Fruit fly (Drosophila melanogaster): ENCODE results near the gene mtSSB.
"Not testable (repeated sequence)": the region's sequence is repeated elsewhere in the genome, so short reads cannot be mapped to it uniquely, and the experiment has no call there.

The mtSSB gene

DNA sequence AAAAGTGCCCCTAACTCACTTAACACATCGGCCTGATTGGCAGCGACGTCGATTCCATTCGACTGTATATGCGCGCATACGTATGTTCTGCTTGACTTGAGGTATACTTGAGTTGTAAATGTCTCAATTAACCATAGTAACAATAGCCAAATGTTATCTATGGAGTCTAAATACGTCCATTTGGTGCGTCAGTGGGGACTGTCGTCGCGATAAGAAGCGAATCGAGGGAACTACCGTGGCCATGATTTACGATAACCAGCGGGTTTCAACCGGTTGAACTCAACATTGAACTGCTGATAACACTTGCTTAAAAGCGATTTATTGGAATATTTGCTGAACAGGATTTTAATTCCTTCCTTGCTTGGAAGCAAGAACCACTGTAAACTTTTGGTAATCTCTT, 14.3 kb downstream of the mtSSB start (continued):
- no peak for TF ChIP-seq CG15073 (GFP tag; optimal IDR thresholded peaks at IDR 0.05)
- no peak for TF ChIP-seq CG6791 (GFP tag; IDR thresholded peaks at IDR 0.05; ENCODE audit: partially characterized antibody)
- TF ChIP-seq CG30020 (tag; optimal IDR thresholded peaks at IDR 0.05), result no peak
- TF ChIP-seq Elba2 (GFP tag; optimal IDR thresholded peaks at IDR 0.05), result no peak
- TF ChIP-seq Antp (GFP tag; optimal IDR thresholded peaks at IDR 0.05), result no peak
- TF ChIP-seq zfh2 (GFP tag; optimal IDR thresholded peaks at IDR 0.05), result no peak
- no peak for TF ChIP-seq CG1602 (GFP tag; optimal IDR thresholded peaks at IDR 0.05)
- no peak for TF ChIP-seq gcm2 (GFP tag; optimal IDR thresholded peaks at IDR 0.05)
- no peak for TF ChIP-seq Side (GFP tag; optimal IDR thresholded peaks at IDR 0.05)
- no peak for TF ChIP-seq zfh1 (GFP tag; IDR thresholded peaks at IDR 0.05)
- no peak for TF ChIP-seq CG2202 (tag; optimal IDR thresholded peaks at IDR 0.05)
- no peak for TF ChIP-seq lbe (GFP tag; optimal IDR thresholded peaks at IDR 0.05)
- TF ChIP-seq bowl (GFP tag; IDR thresholded peaks at IDR 0.05), result no peak
- no peak for TF ChIP-seq Ravus (GFP tag; IDR thresholded peaks at IDR 0.05)
- TF ChIP-seq CG4820 (GFP tag; optimal IDR thresholded peaks at IDR 0.05), result no peak
- no peak for TF ChIP-seq chinmo (GFP tag; IDR thresholded peaks at IDR 0.05; ENCODE audit: partially characterized antibody)

DNA sequence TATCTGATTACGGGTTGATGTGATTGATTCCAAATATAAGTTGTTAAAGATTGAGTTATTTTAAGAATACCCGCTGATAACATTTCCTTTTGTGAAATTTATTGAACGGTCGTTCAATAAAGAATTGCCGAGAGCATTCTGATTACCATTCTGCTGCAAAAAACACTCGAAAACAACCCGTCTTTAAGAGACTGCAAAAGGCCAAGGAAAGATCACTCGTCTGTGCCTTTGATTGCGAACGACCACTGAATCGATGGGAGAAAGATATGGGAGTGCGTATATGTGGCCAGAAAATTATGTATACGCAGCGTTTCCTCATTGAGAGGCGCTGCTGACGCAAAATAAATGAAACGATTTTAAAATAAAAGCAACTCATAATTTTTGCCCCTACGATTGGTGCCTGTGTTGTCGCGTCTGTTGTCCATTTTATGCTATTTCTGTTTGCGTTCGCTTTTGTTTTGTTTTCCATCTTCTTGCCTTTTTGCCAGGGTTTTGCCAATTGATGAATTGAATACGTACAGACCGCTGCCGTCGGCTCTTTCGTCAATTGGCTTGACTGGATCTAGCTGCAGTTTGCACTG, 14.8 kb downstream of the mtSSB start:
- TF ChIP-seq knrl (GFP tag; IDR thresholded peaks at IDR 0.05; ENCODE audit: partially characterized antibody) (no peak), grau (tag; optimal IDR thresholded peaks at IDR 0.05) (no peak), fu2 (GFP tag; optimal IDR thresholded peaks at IDR 0.05) (no peak), Drgx (GFP tag; IDR thresholded peaks at IDR 0.05) (0 out of 2 replicates have a peak, but pooled peaks have one; percentile 12), CG18476 (GFP tag; optimal IDR thresholded peaks at IDR 0.05) (no peak), CG7928 (GFP tag; optimal IDR thresholded peaks at IDR 0.05) (no peak), chinmo (GFP tag; IDR thresholded peaks at IDR 0.05; ENCODE audit: partially characterized antibody) (0 out of 4 replicates have a peak, but pooled peaks have one; percentile 58), CG2889 (GFP tag; IDR thresholded peaks at IDR 0.05) (no peak), slbo (GFP tag; IDR thresholded peaks at IDR 0.05) (0 out of 2 replicates have a peak, but pooled peaks have one; percentile 18), Camta (GFP tag; optimal IDR thresholded peaks at IDR 0.05) (no peak), ro (GFP tag; IDR thresholded peaks at IDR 0.05) (no peak), prd (optimal IDR thresholded peaks at IDR 0.05) (no peak), prd (GFP tag; IDR thresholded peaks at IDR 0.05) (no peak), Med (GFP tag) (peak; percentile 30), CG2129 (GFP tag; IDR thresholded peaks at IDR 0.05; ENCODE audit: partially characterized antibody) (no peak), grn (GFP tag; optimal IDR thresholded peaks at IDR 0.05) (peak; percentile 30), Chrac-16 (GFP tag; optimal IDR thresholded peaks at IDR 0.05) (no peak), sug (tag; optimal IDR thresholded peaks at IDR 0.05) (no peak)

DNA sequence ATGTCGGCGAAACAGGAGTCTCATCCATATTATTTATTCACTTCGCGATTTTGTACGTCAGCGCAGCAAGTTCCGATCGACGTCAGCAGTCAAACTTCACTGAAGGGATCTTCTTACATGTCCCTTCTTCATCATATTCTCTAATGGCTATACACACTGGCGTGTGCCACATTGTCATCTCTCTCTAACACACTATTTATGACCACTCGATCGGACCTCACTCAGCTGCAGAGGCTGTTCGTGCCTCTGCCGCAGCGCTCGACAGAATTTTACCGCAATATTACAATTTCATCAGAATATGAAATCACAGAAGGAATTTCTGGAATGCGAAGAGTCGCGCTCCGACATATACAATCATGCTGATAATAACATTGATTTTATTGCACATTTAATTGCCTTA, 15.6 kb downstream of the mtSSB start, which contains the start of gene Bin1:
Gene Bin1, minus strand, starts transcription at position 101 of the 400 bp plus-strand sequence.
- not testable (repeated sequence) for TF ChIP-seq HLH3B (GFP tag; IDR thresholded peaks at IDR 0.05); shn (GFP tag; optimal IDR thresholded peaks at IDR 0.05); CG6813 (GFP tag; optimal IDR thresholded peaks at IDR 0.05)

DNA sequence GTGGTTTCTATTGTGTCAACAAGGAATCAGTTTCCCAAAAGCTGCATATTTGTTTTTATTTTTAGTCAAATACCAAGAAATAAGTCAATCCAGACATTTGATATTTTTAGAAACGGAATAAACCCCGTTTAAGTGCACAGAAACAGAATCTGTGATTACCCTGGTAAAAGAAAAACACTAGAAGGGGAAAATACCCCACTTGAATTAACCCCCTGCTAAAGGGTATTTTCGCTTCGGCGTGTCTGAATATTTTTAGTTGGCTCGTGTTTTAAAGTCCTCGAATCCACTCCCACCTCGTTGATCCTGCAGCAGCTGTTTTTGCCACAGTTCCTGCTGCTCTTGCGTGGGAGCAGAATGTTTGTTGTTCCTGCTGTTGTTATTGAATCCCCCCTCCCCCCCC, 17.3 kb downstream of the mtSSB start:
- TF ChIP-seq CG1233 (GFP tag; optimal IDR thresholded peaks at IDR 0.05) (no peak), HLH4C (GFP tag; IDR thresholded peaks at IDR 0.05; ENCODE audit: partially characterized antibody) (no peak), lmd (GFP tag; IDR thresholded peaks at IDR 0.05) (no peak), CG17612 (GFP tag; IDR thresholded peaks at IDR 0.05) (no peak), crol (GFP tag; IDR thresholded peaks at IDR 0.05) (peak; percentile 57), esg (GFP tag; conservative IDR thresholded peaks at IDR 0.05) (no peak), CG31365 (tag; optimal IDR thresholded peaks at IDR 0.05) (no peak), CG7372 (GFP tag; IDR thresholded peaks at IDR 0.05) (no peak), D19A (tag; optimal IDR thresholded peaks at IDR 0.05) (peak; percentile 93), CG10366 (GFP tag; IDR thresholded peaks at IDR 0.05) (no peak), lilli (GFP tag; optimal IDR thresholded peaks at IDR 0.05) (no peak), CG18764 (GFP tag; optimal IDR thresholded peaks at IDR 0.05) (no peak), ac (GFP tag; optimal IDR thresholded peaks at IDR 0.05) (peak; percentile 1), ab (GFP tag; optimal IDR thresholded peaks at IDR 0.05) (no peak)

Data from whole organism, embryonic.